Worm (Caenorhabditis elegans): ENCODE results near the gene prp-18.
"Not testable (repeated sequence)": the region's sequence is repeated elsewhere in the genome, so short reads cannot be mapped to it uniquely, and the experiment has no call there.

DNA sequence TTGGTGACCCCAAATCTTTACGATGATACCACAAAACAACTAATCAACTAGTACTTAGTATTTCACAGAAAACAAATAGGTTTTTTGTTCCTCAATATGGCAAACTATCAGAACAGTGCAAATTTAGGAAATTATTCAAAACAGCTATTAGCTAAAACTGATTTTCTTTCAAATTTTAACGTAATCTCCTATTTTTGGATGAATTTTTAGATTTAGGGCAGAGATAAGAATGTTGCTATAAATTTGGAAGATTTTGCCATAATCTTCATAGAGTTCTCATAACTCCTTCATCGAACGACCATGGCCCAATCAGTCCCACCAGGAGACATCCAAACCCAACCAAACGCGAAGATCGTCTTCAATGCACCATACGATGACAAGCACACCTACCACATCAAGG lies 46.8 kb downstream of the prp-18 start, which contains the start of gene msp-10:
- not testable (repeated sequence) for TF ChIP-seq tag-97 (GFP tag; IDR thresholded peaks at IDR 0.05); set-16 (GFP tag; IDR thresholded peaks at IDR 0.05); F37D6.2 (tag; optimal IDR thresholded peaks at IDR 0.05); ceh-82 (tag; optimal IDR thresholded peaks at IDR 0.05); F49E8.2 (tag; optimal IDR thresholded peaks at IDR 0.05; ENCODE audit: borderline replicate concordance); unc-62 (GFP tag; optimal IDR thresholded peaks at IDR 0.05 in 1 of 2); unc-62 (tag; optimal IDR thresholded peaks at IDR 0.05); aha-1 (tag); unc-39 (tag; optimal IDR thresholded peaks at IDR 0.05); arid-1 (GFP tag; conservative IDR thresholded peaks at IDR 0.05)
